Worm (Caenorhabditis elegans) whole organism, midembryonic: ENCODE data around the gene dop-2.

Experiments
- flt-1 ChIP-seq: fragments of 200-800 bp; sonication (Bioruptor generic); IDR thresholded peaks from 2 replicates; pipeline ENCODE4 v1.3.6; 2022; ENCODE audit warnings: missing genetic modification characterization, missing compliant biosample characterization
- klf-2 ChIP-seq: fragments of 200-800 bp; sonication (Bioruptor generic); conservative IDR thresholded peaks from 2 replicates; pipeline ENCODE4 v1.3.6; 2022; ENCODE audit warnings: missing genetic modification reagents, missing genetic modification characterization, missing compliant biosample characterization
- ref-1 ChIP-seq: fragments of 200-800 bp; sonication (Bioruptor generic); conservative IDR thresholded peaks from 2 replicates; pipeline ENCODE4 v1.3.6; 2022; ENCODE audit warnings: missing genetic modification reagents, missing genetic modification characterization, missing compliant biosample characterization
- ztf-29 ChIP-seq: fragments of 200-800 bp; sonication (Bioruptor generic); IDR thresholded peaks from 2 replicates; pipeline ENCODE4 v1.3.6; 2022; ENCODE audit warnings: missing genetic modification reagents, missing genetic modification characterization, missing compliant biosample characterization

DNA sequence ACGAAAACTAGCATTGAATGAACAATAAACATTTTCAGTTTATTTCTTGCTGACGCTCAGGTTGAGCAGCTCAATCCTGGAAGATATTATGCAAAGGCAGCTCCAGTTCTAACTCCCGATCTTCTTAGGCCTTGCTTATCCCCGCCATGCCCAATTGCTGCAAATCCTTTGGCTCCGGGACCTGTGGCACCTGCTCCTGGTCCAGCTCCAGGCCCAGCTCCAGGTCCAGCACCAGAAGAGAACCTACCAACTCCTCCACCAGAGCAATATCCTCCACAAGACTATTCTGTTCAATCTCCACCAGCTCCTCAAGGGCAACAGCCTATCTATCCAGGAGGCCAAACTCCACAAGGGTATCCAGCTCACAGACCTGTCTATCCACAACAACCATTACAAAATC is 7.8 kb downstream of the dop-2 start:
- TF ChIP-seq ref-1: no peak
- no peak for TF ChIP-seq ztf-29 (GFP tag; lab: Robert Waterston, UW)
- TF ChIP-seq flt-1: no peak
- TF ChIP-seq klf-2 (GFP tag; lab: Robert Waterston, UW): no peak
